Fruit fly (Drosophila melanogaster) whole organism, embryonic: ENCODE results near the gene CG15337.

Experiments used
- ATbp ChIP-seq: fragments of 200-800 bp; sonication (Bioruptor generic); optimal IDR thresholded peaks from 2 replicates; lab custom pipeline; 2017; ENCODE audit warnings: missing biosample characterization, mild to moderate bottlenecking, missing genetic modification characterization, missing genetic modification reagents
- CG10209 ChIP-seq: fragments of 200-800 bp; sonication (Bioruptor generic); optimal IDR thresholded peaks from 3 replicates; lab custom pipeline; 2017; ENCODE audit warnings: missing biosample characterization, mild to moderate bottlenecking, missing genetic modification characterization, missing genetic modification reagents
- CG11093 ChIP-seq: fragments of 200-800 bp; sonication (Bioruptor generic); IDR thresholded peaks from 3 replicates; pipeline ENCODE4 v1.3.6; 2022; ENCODE audit warnings: missing biosample characterization, missing genetic modification characterization
- CG1233 ChIP-seq: fragments of 200-800 bp; sonication (Bioruptor generic); optimal IDR thresholded peaks from 4 replicates; lab custom pipeline; 2018; ENCODE audit warnings: missing biosample characterization, mild to moderate bottlenecking, missing genetic modification characterization
- CG12659 ChIP-seq: fragments of 200-800 bp; sonication (Bioruptor generic); optimal IDR thresholded peaks from 3 replicates; lab custom pipeline; 2017; ENCODE audit warnings: mild to moderate bottlenecking, missing biosample characterization, missing genetic modification reagents, missing genetic modification characterization
- CG15011 ChIP-seq: fragments of 200-800 bp; sonication (Bioruptor generic); optimal IDR thresholded peaks from 3 replicates; lab custom pipeline; 2018; ENCODE audit warnings: missing biosample characterization, mild to moderate bottlenecking, missing genetic modification characterization
- CG15269 ChIP-seq: fragments of 200-800 bp; sonication (Bioruptor generic); optimal IDR thresholded peaks from 2 replicates; lab custom pipeline; 2018; ENCODE audit warnings: missing biosample characterization, mild to moderate bottlenecking, missing genetic modification characterization, moderate library complexity
- CG1529 ChIP-seq: fragments of 200-800 bp; sonication (Bioruptor generic); optimal IDR thresholded peaks from 3 replicates; lab custom pipeline; 2018; ENCODE audit warnings: missing biosample characterization, missing genetic modification characterization
- CG15696 ChIP-seq: fragments of 200-800 bp; sonication (Bioruptor generic); optimal IDR thresholded peaks from 2 replicates; lab custom pipeline; 2019; ENCODE audit warnings: missing biosample characterization, mild to moderate bottlenecking, missing genetic modification characterization, moderate library complexity
- CG16779 ChIP-seq: fragments of 200-800 bp; sonication (Bioruptor generic); IDR thresholded peaks from 2 replicates; pipeline ENCODE4 v1.3.6; 2022; ENCODE audit warnings: missing biosample characterization, missing genetic modification characterization
- CG2202 ChIP-seq: fragments of 200-800 bp; sonication (Bioruptor generic); optimal IDR thresholded peaks from 2 replicates; lab custom pipeline; 2018; ENCODE audit warnings: missing biosample characterization, mild to moderate bottlenecking, missing genetic modification characterization
- CG2875 ChIP-seq: fragments of 200-800 bp; sonication (Bioruptor generic); optimal IDR thresholded peaks from 2 replicates; lab custom pipeline; 2017; ENCODE audit warnings: missing biosample characterization, mild to moderate bottlenecking, missing genetic modification characterization, missing genetic modification reagents
- CG30403 ChIP-seq: fragments of 200-800 bp; sonication (Bioruptor generic); optimal IDR thresholded peaks from 3 replicates; lab custom pipeline; 2016; ENCODE audit warnings: missing biosample characterization, missing genetic modification characterization
- CG32767 ChIP-seq: fragments of 200-800 bp; sonication (Bioruptor generic); IDR thresholded peaks from 2 replicates; pipeline ENCODE4 v1.3.6; 2022; ENCODE audit warnings: missing biosample characterization, missing genetic modification characterization
- CG3281 ChIP-seq: fragments of 200-800 bp; sonication (Bioruptor generic); optimal IDR thresholded peaks from 3 replicates; lab custom pipeline; 2017; ENCODE audit warnings: missing biosample characterization, mild to moderate bottlenecking, missing genetic modification characterization
- CG5180 ChIP-seq: fragments of 200-800 bp; sonication (Bioruptor generic); optimal IDR thresholded peaks from 3 replicates; lab custom pipeline; 2017; ENCODE audit warnings: missing biosample characterization, missing genetic modification characterization, mild to moderate bottlenecking, moderate library complexity, missing genetic modification reagents
- CG7357 ChIP-seq: fragments of 200-800 bp; sonication (Bioruptor generic); IDR thresholded peaks from 3 replicates; pipeline ENCODE4 v1.3.6; 2022; ENCODE audit warnings: missing biosample characterization, missing genetic modification characterization
- CoRest ChIP-seq: fragments of 200-800 bp; sonication (Bioruptor generic); optimal IDR thresholded peaks from 3 replicates; lab custom pipeline; 2018; ENCODE audit warnings: missing biosample characterization, mild to moderate bottlenecking, missing genetic modification characterization, moderate library complexity
- Deaf1 ChIP-seq: fragments of 200-800 bp; optimal IDR thresholded peaks from 3 replicates; lab custom pipeline; 2019; ENCODE audit warnings: missing biosample characterization, mild to moderate bottlenecking, missing genetic modification characterization, moderate library complexity
- E2f2 ChIP-seq: fragments of 200-800 bp; sonication (Bioruptor generic); IDR thresholded peaks from 2 replicates; pipeline ENCODE4 v1.3.6; 2022; ENCODE audit warnings: missing biosample characterization, missing genetic modification characterization
- Ets65A ChIP-seq: fragments of 200-800 bp; sonication (Bioruptor generic); peaks from one replicate; lab custom pipeline; 2016; ENCODE audit warnings: missing biosample characterization, missing genetic modification characterization
- H15 ChIP-seq: fragments of 200-800 bp; sonication (Bioruptor generic); IDR thresholded peaks from 3 replicates; pipeline ENCODE4 v1.3.6; 2022; ENCODE audit warnings: missing biosample characterization, missing genetic modification characterization
- HLH3B ChIP-seq: fragments of 200-800 bp; sonication (Bioruptor generic); IDR thresholded peaks from 2 replicates; pipeline ENCODE4 v1.3.6; 2022; ENCODE audit warnings: missing biosample characterization, missing genetic modification characterization
- HLH54F ChIP-seq: fragments of 200-800 bp; sonication (Bioruptor generic); optimal IDR thresholded peaks from 3 replicates; lab custom pipeline; 2016; ENCODE audit warnings: missing biosample characterization, missing genetic modification characterization
- Hr51 ChIP-seq, 2 experiments: fragments of 200-800 bp; sonication (Bioruptor generic); optimal IDR thresholded peaks; 2 replicates in 1 of 2; 3 replicates in 1 of 2; lab custom pipeline; 2016 to 2018; ENCODE audit warnings: missing biosample characterization in 2 of 2, missing genetic modification characterization in 2 of 2, mild to moderate bottlenecking in 1 of 2, moderate library complexity in 1 of 2
- Max ChIP-seq: fragments of 200-800 bp; sonication (Bioruptor generic); optimal IDR thresholded peaks from 2 replicates; lab custom pipeline; 2016; ENCODE audit warnings: missing biosample characterization, mild to moderate bottlenecking, missing genetic modification characterization
- Mrtf ChIP-seq: fragments of 200-800 bp; sonication (Bioruptor generic); IDR thresholded peaks from 3 replicates; pipeline ENCODE4 v1.3.6; 2022; ENCODE audit warnings: missing biosample characterization, missing genetic modification characterization
- Nf-YC ChIP-seq: fragments of 200-800 bp; optimal IDR thresholded peaks from 3 replicates; lab custom pipeline; 2019; ENCODE audit warnings: missing biosample characterization, mild to moderate bottlenecking, missing genetic modification characterization, moderate library complexity
- Tbp ChIP-seq: fragments of >200 bp; optimal IDR thresholded peaks from 2 replicates; lab custom pipeline; 2018; ENCODE audit warnings: missing biosample characterization, missing genetic modification characterization
- ac ChIP-seq: fragments of 200-800 bp; sonication (Bioruptor generic); optimal IDR thresholded peaks from 3 replicates; lab custom pipeline; 2017; ENCODE audit warnings: missing biosample characterization, mild to moderate bottlenecking, missing genetic modification characterization
- dmrt11E ChIP-seq: fragments of 200-800 bp; sonication (Bioruptor generic); optimal IDR thresholded peaks from 3 replicates; lab custom pipeline; 2018; ENCODE audit warnings: missing biosample characterization, mild to moderate bottlenecking, missing genetic modification characterization, moderate library complexity
- ewg ChIP-seq: fragments of 200-800 bp; sonication (Bioruptor generic); optimal IDR thresholded peaks from 3 replicates; lab custom pipeline; 2017; ENCODE audit warnings: mild to moderate bottlenecking, missing biosample characterization, missing genetic modification reagents, missing genetic modification characterization
- eyg ChIP-seq: fragments of 200-800 bp; sonication (Bioruptor generic); optimal IDR thresholded peaks from 3 replicates; lab custom pipeline; 2016; ENCODE audit warnings: missing biosample characterization, missing genetic modification characterization
- hkb ChIP-seq, 2 experiments: fragments of 200-800 bp in 1 of 2; fragments of >200 bp in 1 of 2; sonication (Bioruptor generic) in 1 of 2; IDR thresholded peaks in 1 of 2; optimal IDR thresholded peaks in 1 of 2; 2 replicates each; pipeline versions ENCODE4 v1.3.6 to Lab custom; 2017 to 2022; ENCODE audit warnings: missing biosample characterization in 1 of 2, missing genetic modification characterization in 1 of 2
- ind ChIP-seq: fragments of 200-800 bp; sonication (Bioruptor generic); optimal IDR thresholded peaks from 3 replicates; lab custom pipeline; 2016; ENCODE audit warnings: missing biosample characterization, missing genetic modification characterization
- lmd ChIP-seq: fragments of 200-800 bp; sonication (Bioruptor generic); IDR thresholded peaks from 2 replicates; pipeline ENCODE4 v1.3.6; 2022; ENCODE audit warnings: missing biosample characterization, missing genetic modification characterization
- lola ChIP-seq, 3 experiments: fragments of >200 bp in 2 of 3; fragments of 200-800 bp in 1 of 3; sonication (Bioruptor generic) in 1 of 3; optimal IDR thresholded peaks; 2 replicates each; lab custom pipeline; 2017 to 2019; ENCODE audit warnings: missing biosample characterization in 3 of 3, missing genetic modification characterization in 3 of 3, mild to moderate bottlenecking in 1 of 3, moderate library complexity in 1 of 3
- oc ChIP-seq: fragments of 200-800 bp; sonication (Bioruptor generic); optimal IDR thresholded peaks from 2 replicates; lab custom pipeline; 2018; ENCODE audit warnings: missing biosample characterization, mild to moderate bottlenecking, missing genetic modification characterization, moderate library complexity
- salm ChIP-seq: fragments of 200-800 bp; sonication (Bioruptor generic); optimal IDR thresholded peaks from 2 replicates; lab custom pipeline; 2018; ENCODE audit warnings: missing biosample characterization, mild to moderate bottlenecking, missing genetic modification characterization
- sens ChIP-seq: fragments of 200-800 bp; sonication (Bioruptor generic); peaks from one replicate; lab custom pipeline; 2016; ENCODE audit warnings: missing biosample characterization, missing genetic modification characterization
- sqz ChIP-seq: fragments of 200-800 bp; sonication (Bioruptor generic); optimal IDR thresholded peaks from 3 replicates; lab custom pipeline; 2018; ENCODE audit warnings: missing biosample characterization, mild to moderate bottlenecking, missing genetic modification characterization
- ssp ChIP-seq: fragments of 200-800 bp; sonication (Bioruptor generic); IDR thresholded peaks from 2 replicates; pipeline ENCODE4 v1.3.6; 2022; ENCODE audit warnings: missing biosample characterization, missing genetic modification characterization
- tin ChIP-seq: fragments of 200-800 bp; sonication (Bioruptor generic); optimal IDR thresholded peaks from 3 replicates; lab custom pipeline; 2016; ENCODE audit warnings: missing biosample characterization, missing genetic modification characterization
- ttk ChIP-seq: fragments of 200-800 bp; sonication (Bioruptor generic); IDR thresholded peaks from 2 replicates; pipeline ENCODE4 v2.1.2; 2022; ENCODE audit warnings: missing biosample characterization, missing genetic modification characterization
- tup ChIP-seq: fragments of 200-800 bp; sonication (Bioruptor generic); optimal IDR thresholded peaks from 2 replicates; lab custom pipeline; 2016; ENCODE audit warnings: missing biosample characterization, mild to moderate bottlenecking, missing genetic modification characterization, moderate library complexity
- unpg ChIP-seq: fragments of 200-800 bp; sonication (Bioruptor generic); optimal IDR thresholded peaks from 3 replicates; lab custom pipeline; 2018; ENCODE audit warnings: missing biosample characterization, mild to moderate bottlenecking, missing genetic modification characterization, moderate library complexity
- usp ChIP-seq: fragments of >200 bp; optimal IDR thresholded peaks from 2 replicates; lab custom pipeline; 2017; ENCODE audit warnings: missing biosample characterization, missing genetic modification characterization
- zen ChIP-seq: fragments of 200-800 bp; sonication (Bioruptor generic); optimal IDR thresholded peaks from 3 replicates; lab custom pipeline; 2018; ENCODE audit warnings: missing biosample characterization, mild to moderate bottlenecking, missing genetic modification characterization, moderate library complexity
- zen2 ChIP-seq: fragments of 200-800 bp; sonication (Bioruptor generic); IDR thresholded peaks from 3 replicates; pipeline ENCODE4 v1.3.6; 2022; ENCODE audit warnings: missing biosample characterization, missing genetic modification characterization; ENCODE audit not compliant: partially characterized antibody

CG15337 gene

DNA sequence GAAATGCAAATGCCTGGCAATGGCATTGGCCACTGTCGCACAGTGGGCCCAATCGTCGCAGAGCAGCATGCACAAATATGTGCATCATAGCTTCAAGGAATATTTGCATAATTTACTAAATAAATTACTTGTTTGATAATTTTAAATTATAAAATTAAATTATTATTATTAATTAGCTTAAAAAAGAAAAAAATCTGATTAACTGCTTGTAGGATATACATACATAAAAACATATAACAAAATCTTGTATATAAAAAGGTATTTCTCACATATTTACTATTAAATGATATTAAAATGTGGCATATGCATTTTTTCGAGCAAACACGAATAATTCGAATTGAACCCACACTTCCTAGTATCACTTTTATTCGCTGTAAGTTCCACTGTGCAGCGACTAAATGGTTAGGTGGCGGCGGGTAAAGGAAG lies 34.6 kb upstream of the CG15337 start (continued):
- TF ChIP-seq Ets65A (GFP tag; lab: Kevin White, UChicago), result peak; percentile 65
- peak; percentile 62 for TF ChIP-seq CG10209
- TF ChIP-seq CG15696, result peak; percentile 29
- 0 out of 3 replicates have a peak, but pooled peaks have one; percentile 50 for TF ChIP-seq H15 (GFP tag; lab: Robert Waterston, UW)
- TF ChIP-seq oc, result peak; percentile 45
- peak; percentile 28 for TF ChIP-seq CG12659 (GFP tag; lab: Kevin White, UChicago)
- TF ChIP-seq Tbp (GFP tag; lab: Kevin White, UChicago), result no peak
- peak; percentile 49 for TF ChIP-seq ind (GFP tag; lab: Kevin White, UChicago)
- TF ChIP-seq lmd, result peak; percentile 45; the same call in 1 of the 2 replicates
- no peak for TF ChIP-seq CG15011 (GFP tag; lab: Kevin White, UChicago)
- no peak for TF ChIP-seq ac (GFP tag; lab: Kevin White, UChicago)
- no peak for TF ChIP-seq CG16779 (GFP tag; lab: Robert Waterston, UW)
- TF ChIP-seq CG5180 (GFP tag; lab: Kevin White, UChicago), result peak; percentile 11
- TF ChIP-seq Deaf1, result no peak
- peak; percentile 56; the same call in 1 of the 2 replicates for TF ChIP-seq ttk
- peak; percentile 48 for TF ChIP-seq Nf-YC (tag; lab: Kevin White, UChicago)
- TF ChIP-seq HLH54F (GFP tag; lab: Kevin White, UChicago), result no peak
- TF ChIP-seq Hr51 (GFP tag; optimal IDR thresholded peaks at IDR 0.05; lab: Kevin White, UChicago), result peak in 1 of 2 experiments; percentile 71
- TF ChIP-seq ATbp (GFP tag; lab: Kevin White, UChicago), result peak; percentile 53
- no peak for TF ChIP-seq CG2202
- no peak for TF ChIP-seq CG11093 (GFP tag; lab: Robert Waterston, UW)
- peak; percentile 41 for TF ChIP-seq CG2875 (GFP tag; lab: Kevin White, UChicago)
- TF ChIP-seq E2f2 (GFP tag; lab: Robert Waterston, UW), result peak; percentile 40; the same call in 1 of the 2 replicates
- peak; percentile 33; the same call in 1 of the 2 replicates for TF ChIP-seq HLH3B (GFP tag; lab: Robert Waterston, UW)
- peak; percentile 22 for TF ChIP-seq salm (tag; lab: Kevin White, UChicago)
- peak; percentile 12 for TF ChIP-seq sqz (GFP tag; lab: Kevin White, UChicago)
- peak in 1 of 3 experiments; percentile 60 for TF ChIP-seq lola (GFP tag; optimal IDR thresholded peaks at IDR 0.05; lab: Kevin White, UChicago)
- TF ChIP-seq usp (GFP tag; lab: Kevin White, UChicago), result no peak
- 0 out of 3 replicates have a peak, but pooled peaks have one; percentile 29 for TF ChIP-seq CG7357
- peak; percentile 15 for TF ChIP-seq CG3281 (GFP tag; lab: Kevin White, UChicago)
- TF ChIP-seq CG30403, result peak; percentile 48
- TF ChIP-seq unpg (GFP tag; lab: Kevin White, UChicago), result peak; percentile 41
- no peak for TF ChIP-seq hkb (optimal IDR thresholded peaks at IDR 0.05; lab: Kevin White, UChicago)
- 0 out of 2 replicates have a peak, but pooled peaks have one; percentile 49 for TF ChIP-seq hkb (GFP tag; IDR thresholded peaks at IDR 0.05; lab: Robert Waterston, UW)
- TF ChIP-seq dmrt11E (tag; lab: Kevin White, UChicago), result peak; percentile 45
- peak; percentile 61 for TF ChIP-seq CoRest (tag; lab: Kevin White, UChicago)
- TF ChIP-seq sens (GFP tag; lab: Kevin White, UChicago), result peak; percentile 63
- peak; percentile 10 for TF ChIP-seq CG1233 (GFP tag; lab: Kevin White, UChicago)
- TF ChIP-seq eyg (GFP tag; lab: Kevin White, UChicago), result no peak
- peak; percentile 47 for TF ChIP-seq zen (tag; lab: Kevin White, UChicago)
- no peak for TF ChIP-seq zen2
- peak; percentile 45 for TF ChIP-seq CG15269 (tag; lab: Kevin White, UChicago)
- TF ChIP-seq CG1529, result peak; percentile 9
- peak; percentile 49 for TF ChIP-seq tin (GFP tag; lab: Kevin White, UChicago)
- TF ChIP-seq ewg, result peak; percentile 39
- peak; percentile 43; the same call in 1 of the 2 replicates for TF ChIP-seq CG32767 (GFP tag; lab: Robert Waterston, UW)
- no peak for TF ChIP-seq ssp
- TF ChIP-seq Mrtf, result no peak
- no peak for TF ChIP-seq tup (GFP tag; lab: Kevin White, UChicago)
- peak; percentile 8 for TF ChIP-seq Max
